Worm (Caenorhabditis elegans) whole organism, L4/young adult: Measurements from ENCODE around the gene T10G3.3.

Source experiments
- W03F9.2 ChIP-seq: fragments of 150-350 bp; optimal IDR thresholded peaks from 2 replicates; lab custom pipeline; 2014; ENCODE audit warnings: missing biosample characterization, missing genetic modification characterization
- dao-5 ChIP-seq: sonication (generic microtip); optimal IDR thresholded peaks from 2 replicates; lab custom pipeline; 2016; ENCODE audit warnings: missing genotype, missing genetic modification characterization, moderate library complexity, missing compliant biosample characterization
- him-1 ChIP-seq: sonication (generic microtip); optimal IDR thresholded peaks from 2 replicates; lab custom pipeline; 2016; ENCODE audit warnings: missing genotype, missing genetic modification reagents, missing genetic modification characterization, missing compliant biosample characterization

Gene T10G3.3

DNA sequence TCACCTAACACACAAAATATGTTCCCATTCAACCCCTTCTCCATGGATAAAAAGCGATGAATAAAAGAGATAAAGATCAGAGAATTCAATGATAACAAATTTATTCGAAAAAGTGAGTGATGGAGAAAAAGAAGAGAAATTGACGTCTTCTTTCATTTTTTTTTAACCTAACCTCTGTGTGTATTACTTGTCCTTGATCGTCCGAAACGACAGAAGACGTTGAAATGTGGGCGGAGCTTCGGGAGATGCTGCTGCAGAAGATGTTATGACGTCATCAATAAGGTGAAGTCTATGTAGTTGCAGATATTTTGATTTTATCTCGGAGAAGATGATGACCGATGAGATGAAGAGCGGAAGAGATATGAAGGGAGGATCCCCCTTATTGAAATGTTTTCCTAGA is at the start of gene T10G3.3:
TSS of gene T10G3.3 (minus strand) at position 370 of the 400 bp plus-strand sequence.
- no peak for TF ChIP-seq him-1
- no peak for TF ChIP-seq dao-5
- TF ChIP-seq W03F9.2 (tag; lab: Kevin White, UChicago) = no peak

DNA sequence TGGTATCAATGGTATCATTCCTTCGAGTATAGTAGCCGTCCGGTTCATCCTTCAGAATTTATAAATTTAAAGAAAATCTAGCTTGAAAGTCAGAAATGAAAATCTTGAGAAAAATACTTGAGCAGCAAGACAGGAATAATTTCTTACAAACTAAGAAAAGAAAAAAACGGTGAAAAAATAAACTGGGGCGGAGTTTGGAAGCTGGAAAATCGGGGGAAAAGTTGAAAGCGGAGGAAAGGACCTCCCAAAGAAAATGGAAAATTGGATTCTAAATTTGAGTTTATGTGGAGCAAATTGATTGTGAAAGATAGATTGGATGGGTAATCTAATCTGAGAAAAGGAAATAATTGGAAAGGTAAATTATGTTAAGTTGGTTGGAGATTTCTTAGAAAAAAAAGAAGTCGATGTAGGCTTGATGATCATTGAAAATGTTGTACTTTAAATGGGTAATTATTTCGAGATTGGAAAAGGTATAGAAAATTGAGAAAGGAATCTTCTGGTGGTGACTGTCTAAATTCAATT is 46.1 kb upstream of the T10G3.3 start, which contains the start of gene frpr-5:
TSS of gene frpr-5 (minus strand) at position 51 of the 522 bp plus-strand sequence.
- no peak for TF ChIP-seq dao-5
- no peak for TF ChIP-seq W03F9.2 (tag; lab: Kevin White, UChicago)
- no peak for TF ChIP-seq him-1

DNA sequence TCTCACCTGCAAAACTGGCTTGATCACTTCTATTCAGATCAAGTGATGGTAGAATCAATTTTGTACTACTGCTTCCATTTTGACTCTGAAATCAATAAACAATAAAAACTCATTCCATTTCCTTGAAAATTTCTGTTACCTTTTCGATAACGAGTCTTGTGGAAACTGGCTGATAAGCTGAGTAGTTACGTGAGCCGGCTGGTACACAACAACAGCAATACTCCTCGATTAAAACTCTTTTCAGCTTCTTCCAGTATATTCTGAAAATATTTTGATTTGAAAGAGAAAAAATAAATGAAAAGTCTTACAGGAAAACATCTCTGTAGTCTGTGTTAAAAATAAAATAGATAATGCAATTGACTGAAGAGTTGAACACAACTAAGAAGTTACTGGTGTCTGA is 42.5 kb upstream of the T10G3.3 start:
- TF ChIP-seq W03F9.2 (tag; lab: Kevin White, UChicago) = no peak

DNA sequence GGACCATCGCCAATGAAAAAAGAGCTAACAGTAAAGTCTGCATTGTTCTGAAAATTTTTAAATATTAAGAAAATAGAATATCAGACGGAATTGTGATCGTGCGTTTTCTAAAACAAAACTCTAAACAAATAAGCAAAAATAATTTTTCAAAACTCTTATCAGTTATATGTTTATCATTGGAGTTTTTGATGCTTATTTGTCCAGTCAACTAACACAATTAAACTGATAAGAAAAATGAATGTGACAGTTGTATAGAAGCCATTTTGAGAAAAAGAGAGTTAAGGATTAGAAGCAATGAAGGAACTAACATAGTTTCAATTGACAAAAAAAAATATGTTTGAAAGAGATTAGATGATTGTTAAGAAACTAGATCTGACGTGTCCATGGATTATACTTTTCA is 40.7 kb upstream of the T10G3.3 start, which contains the start of gene ttr-44:
TSS of gene ttr-44 (minus strand) at position 47 of the 400 bp plus-strand sequence.
- TF ChIP-seq W03F9.2 (tag; lab: Kevin White, UChicago) (no peak), him-1 (no peak), dao-5 (no peak)

DNA sequence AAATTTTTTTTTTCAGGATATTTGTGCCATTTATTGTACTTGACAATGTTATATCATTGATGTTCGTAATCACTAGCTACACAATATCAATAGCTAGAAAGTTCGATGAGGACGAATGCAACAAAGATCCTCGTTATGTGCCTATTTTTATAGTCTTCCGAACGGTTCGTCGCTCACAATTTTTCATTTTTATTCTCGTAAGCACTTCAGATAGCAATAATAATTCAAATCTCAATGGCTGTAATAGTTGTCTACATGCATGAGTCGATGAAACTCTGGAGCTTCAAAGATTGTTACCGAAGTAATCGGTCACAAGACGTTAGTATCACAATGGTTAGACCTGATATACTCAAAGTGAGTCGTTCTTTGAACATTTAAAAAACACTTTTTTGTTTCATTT is 39.2 kb upstream of the T10G3.3 start:
- TF ChIP-seq him-1 (no peak), W03F9.2 (tag; lab: Kevin White, UChicago) (no peak), dao-5 (no peak)

DNA sequence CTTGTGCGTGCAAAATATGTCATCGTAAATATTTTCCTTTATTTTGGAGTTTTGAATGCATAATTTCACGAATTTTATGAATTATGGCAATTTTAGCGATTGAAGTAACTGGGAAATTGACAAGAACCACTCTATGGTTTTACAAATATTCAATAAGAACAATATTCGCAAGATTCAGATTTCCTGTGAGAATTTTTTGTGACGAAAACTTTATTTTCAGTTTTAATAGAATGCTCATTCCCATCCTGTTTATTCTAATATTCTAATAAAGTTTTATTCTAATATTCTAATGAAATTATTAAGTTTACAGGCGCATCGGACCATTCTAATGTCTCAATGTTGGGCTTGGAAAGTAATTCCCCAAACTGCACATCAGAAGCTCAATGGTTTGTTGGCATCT is 33.2 kb upstream of the T10G3.3 start, which contains the start of gene R11G10.3:
TSS of gene R11G10.3 (plus strand) at position 301 of the 400 bp plus-strand sequence.
- no peak for TF ChIP-seq W03F9.2 (tag; lab: Kevin White, UChicago)
- TF ChIP-seq him-1 = no peak
- TF ChIP-seq dao-5 = no peak

DNA sequence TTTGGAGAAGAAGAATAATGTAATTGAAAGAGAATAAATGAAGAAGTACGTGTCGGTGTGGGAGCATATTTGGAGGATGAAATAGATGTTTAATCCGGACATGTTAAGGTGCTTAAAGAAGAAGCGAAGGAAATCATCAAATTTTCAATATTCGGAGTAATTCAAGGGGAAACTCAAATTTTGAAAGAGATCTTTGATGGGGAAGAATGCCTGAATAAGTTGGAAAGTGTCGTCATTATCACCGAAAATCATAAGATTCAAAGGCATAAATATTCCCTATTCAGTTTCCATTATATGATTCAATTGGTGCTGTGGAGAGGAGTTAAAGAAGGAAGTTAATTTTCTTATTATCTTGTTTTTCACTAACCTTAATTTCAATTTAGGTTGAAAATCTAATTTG is 25.1 kb upstream of the T10G3.3 start, which contains the start of gene semi-1:
TSS of gene semi-1 (minus strand) at position 101 of the 400 bp plus-strand sequence.
- TF ChIP-seq him-1 = no peak
- no peak for TF ChIP-seq W03F9.2 (tag; lab: Kevin White, UChicago)
- no peak for TF ChIP-seq dao-5

DNA sequence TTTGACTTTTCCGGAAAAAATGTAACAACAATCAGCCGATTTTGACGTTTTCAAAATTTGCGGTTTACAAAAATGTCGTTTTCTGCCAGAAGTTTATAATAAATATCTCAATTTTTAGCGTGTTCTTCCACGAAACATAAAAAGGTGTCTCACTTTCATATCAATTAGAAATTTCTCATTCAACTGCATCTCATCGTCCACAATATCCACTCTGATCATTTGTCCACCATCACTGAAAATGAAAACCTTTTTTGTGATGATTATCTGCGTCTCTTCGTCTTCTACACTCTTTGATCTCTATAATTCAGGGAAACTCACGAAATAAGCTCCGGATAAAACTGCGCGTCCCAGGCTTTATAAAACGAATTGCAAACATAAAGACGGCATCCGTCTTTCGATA is 22.5 kb upstream of the T10G3.3 start:
- TF ChIP-seq W03F9.2 (tag; lab: Kevin White, UChicago) = no peak
- no peak for TF ChIP-seq dao-5
- TF ChIP-seq him-1 = no peak

DNA sequence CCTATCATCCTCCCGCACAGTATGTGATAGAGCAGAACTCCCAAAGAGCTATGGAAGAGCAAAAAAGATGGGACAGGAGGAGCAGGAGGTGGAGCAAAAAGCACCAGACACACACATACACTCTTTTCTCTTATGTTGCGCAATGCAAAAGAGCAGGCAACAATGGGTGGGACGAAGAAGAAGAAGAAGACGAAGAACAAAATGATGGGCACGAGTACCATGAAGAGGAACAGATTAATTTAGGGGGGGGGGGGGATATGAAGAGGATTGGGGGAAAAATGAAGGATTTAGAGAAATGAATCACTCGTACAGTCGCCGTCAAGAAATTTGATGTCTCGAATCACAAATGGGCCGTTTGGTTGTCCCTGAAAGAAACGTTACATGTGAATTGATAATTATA is 21.6 kb upstream of the T10G3.3 start, which contains the start of gene avr-15:
TSS of gene avr-15 (minus strand) at position 101 of the 400 bp plus-strand sequence.
- TF ChIP-seq him-1 = no peak
- TF ChIP-seq W03F9.2 (tag; lab: Kevin White, UChicago) = no peak
- TF ChIP-seq dao-5 = no peak

DNA sequence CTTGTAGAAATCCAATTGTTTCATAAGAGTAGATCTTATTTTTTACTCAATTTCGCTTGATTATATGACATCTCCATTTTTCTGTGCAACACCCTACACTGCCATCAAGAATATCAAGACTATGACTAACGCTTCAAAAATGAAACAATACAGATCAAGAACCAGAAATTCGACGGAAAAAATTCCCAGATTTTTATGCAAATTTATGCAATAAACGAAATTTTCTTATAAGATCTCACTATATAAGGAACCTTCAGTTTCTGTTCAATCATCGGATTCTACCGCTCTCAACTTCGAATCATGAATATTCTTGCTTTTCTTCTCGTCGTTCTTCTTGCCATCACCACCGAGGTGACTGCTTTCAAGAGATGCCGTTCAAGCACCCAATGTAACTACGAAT is 16.3 kb upstream of the T10G3.3 start, which contains the start of gene R11G10.4:
TSS of gene R11G10.4 (plus strand) at position 301 of the 400 bp plus-strand sequence.
- no peak for TF ChIP-seq dao-5
- TF ChIP-seq W03F9.2 (tag; lab: Kevin White, UChicago) = no peak
- TF ChIP-seq him-1 = no peak

DNA sequence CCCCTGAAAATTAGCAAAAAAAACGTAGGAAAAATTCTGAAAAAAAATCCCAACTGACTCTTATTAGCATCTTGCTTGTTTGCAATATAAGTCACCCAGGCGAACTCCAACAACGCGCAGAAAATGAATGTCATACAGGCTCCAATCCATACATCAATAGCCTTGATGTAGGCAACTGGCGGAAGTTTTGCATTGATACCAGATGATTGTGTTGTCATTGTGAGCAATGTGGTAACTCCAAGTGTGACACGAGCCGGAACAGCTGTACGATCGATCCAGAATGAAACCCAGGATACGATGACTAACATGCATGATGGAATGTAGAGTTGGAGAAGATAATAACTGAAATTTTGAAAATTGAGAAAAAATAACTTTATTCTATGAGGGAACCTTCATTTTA is 9.2 kb upstream of the T10G3.3 start:
- TF ChIP-seq W03F9.2 (tag; lab: Kevin White, UChicago) = no peak
- no peak for TF ChIP-seq dao-5
- TF ChIP-seq him-1 = no peak

DNA sequence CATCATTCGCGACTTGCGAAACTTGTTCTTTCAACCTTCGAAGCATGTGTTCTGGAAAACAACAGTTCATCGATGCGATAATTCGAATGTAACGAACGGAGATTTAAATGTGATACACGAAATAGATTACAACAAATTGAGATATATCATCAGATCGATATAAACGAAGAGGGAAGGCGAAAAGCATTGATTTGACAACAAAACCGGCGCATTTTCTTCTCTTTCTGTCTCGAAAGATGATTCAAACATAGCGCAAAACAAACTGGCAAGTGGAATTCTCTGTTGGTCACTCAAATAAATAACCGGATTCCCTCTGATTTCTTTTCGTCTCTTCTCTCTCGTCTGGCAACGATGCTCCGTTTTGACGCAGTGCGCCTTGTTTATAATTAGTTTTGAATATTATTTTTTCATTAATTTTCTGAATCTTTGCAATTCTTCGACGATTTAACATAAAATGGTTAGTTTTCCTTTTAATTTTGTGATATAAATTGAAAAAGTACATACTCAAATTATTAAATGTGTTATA is 7.4 kb upstream of the T10G3.3 start, which contains the start of the genes eea-1 and gut-2:
TSS of gene eea-1 (minus strand) at position 51 of the 526 bp plus-strand sequence.
TSS of gene gut-2 (plus strand) at position 369 of the 526 bp plus-strand sequence.
- TF ChIP-seq dao-5 (no peak), W03F9.2 (tag; lab: Kevin White, UChicago) (peak; percentile 70), him-1 (no peak)

DNA sequence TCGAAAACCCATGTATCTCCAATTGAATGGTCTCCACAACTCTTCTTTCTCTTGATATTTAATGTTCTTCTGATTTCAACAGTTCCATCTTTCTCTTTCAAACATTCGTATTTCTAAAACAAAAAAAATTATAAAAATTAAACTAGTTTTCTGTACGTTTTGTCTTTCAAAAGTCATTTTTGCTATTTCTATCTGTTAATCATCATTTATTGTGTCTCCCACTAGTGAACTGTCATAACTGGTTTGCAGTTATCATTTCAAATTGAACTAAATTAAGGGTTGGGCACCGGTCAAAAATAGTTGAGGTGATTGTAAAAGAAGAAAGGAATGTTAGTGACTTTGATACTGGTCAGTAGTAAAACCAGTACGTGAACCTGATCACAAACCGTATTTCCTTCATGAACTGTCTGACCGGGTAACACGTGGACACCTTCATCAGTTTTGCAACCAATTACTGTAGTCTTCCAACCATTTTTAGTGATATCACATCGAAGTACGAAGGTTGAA is 1.6 kb downstream of the T10G3.3 start:
- no peak for TF ChIP-seq him-1
- no peak for TF ChIP-seq dao-5
- no peak for TF ChIP-seq W03F9.2 (tag; lab: Kevin White, UChicago)

DNA sequence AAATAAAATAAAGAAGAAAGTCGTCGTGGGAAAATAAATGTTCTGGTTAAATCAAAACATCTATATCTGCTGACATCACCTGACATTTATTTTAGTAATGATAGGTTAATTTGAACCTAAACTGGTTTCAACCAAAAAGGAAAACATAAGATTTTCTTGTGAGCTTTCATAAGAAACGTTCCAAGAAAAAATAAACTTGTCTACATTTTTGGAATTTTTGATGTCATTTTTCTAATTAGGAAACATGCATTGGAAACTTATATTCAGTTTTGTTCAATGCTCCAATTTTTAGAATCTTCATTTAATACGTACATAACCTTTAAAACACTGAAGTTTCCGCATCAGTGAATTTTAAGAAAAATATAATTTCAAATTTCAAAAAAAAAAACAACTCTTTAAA is 4.3 kb downstream of the T10G3.3 start:
- TF ChIP-seq W03F9.2 (tag; lab: Kevin White, UChicago) (no peak), him-1 (no peak), dao-5 (no peak)

DNA sequence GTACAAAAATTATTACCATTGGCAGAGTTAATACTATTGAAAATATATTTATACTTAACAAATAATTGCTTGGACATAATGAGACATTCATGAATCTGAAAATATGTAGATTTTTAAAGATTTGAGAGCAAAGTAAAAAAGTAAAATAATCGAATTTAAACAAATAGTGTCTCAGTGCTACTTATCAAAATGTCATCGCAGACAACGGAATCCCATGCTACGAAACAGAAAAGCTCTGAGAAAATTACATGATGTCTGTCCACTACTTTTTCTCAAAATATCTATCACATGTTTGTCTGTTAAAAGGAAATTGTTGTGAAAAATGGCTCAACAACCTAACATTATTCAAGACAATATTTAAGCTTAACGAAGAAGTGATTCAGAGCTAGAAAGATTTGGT is 5.7 kb downstream of the T10G3.3 start, which contains the start of gene T10G3.4:
TSS of gene T10G3.4 (minus strand) at position 101 of the 400 bp plus-strand sequence.
- TF ChIP-seq him-1 = no peak
- no peak for TF ChIP-seq dao-5
- TF ChIP-seq W03F9.2 (tag; lab: Kevin White, UChicago) = no peak
